Worm (Caenorhabditis elegans): ENCODE data around the gene sbt-1.

sbt-1 gene

ce11 chrV:20845524-20846208 is 17.0 kb upstream of the sbt-1 start, which contains the start of the genes F31D4.2 and fkb-6 (continued):
- TF ChIP-seq zag-1 (tag; optimal IDR thresholded peaks at IDR 0.05) (no peak), nhr-28 (tag; optimal IDR thresholded peaks at IDR 0.05) (no peak), lsy-2 (tag; optimal IDR thresholded peaks at IDR 0.05) (peak; percentile 96 to 99), blmp-1 (tag; optimal IDR thresholded peaks at IDR 0.05) (no peak), egl-13 (tag; optimal IDR thresholded peaks at IDR 0.05) (peak; percentile 49), ama-1 (optimal IDR thresholded peaks at IDR 0.05) (no peak), pag-3 (tag; optimal IDR thresholded peaks at IDR 0.05; ENCODE audit: borderline replicate concordance, insufficient read depth) (no peak), nhr-237 (tag; optimal IDR thresholded peaks at IDR 0.05) (peak; percentile 2), ceh-63 (GFP tag; optimal IDR thresholded peaks at IDR 0.05) (no peak), snu-23 (GFP tag; optimal IDR thresholded peaks at IDR 0.05) (peak; percentile 94), nhr-19 (GFP tag; conservative IDR thresholded peaks at IDR 0.05) (peak; percentile 84), C16A3.4 (tag; optimal IDR thresholded peaks at IDR 0.05) (peak; percentile 84), elt-3 (tag; optimal IDR thresholded peaks at IDR 0.05) (peak in 2 of 6 experiments; percentile 34 to 35), ceh-8 (GFP tag; optimal IDR thresholded peaks at IDR 0.05) (peak; percentile 20), unc-30 (tag; optimal IDR thresholded peaks at IDR 0.05) (no peak), efl-1 (optimal IDR thresholded peaks at IDR 0.05) (peak; percentile 68 to 70), efl-1 (GFP tag; optimal IDR thresholded peaks at IDR 0.05 in 1 of 2) (peak; percentile 70 to 95), aly-2 (tag; optimal IDR thresholded peaks at IDR 0.05) (no peak), nhr-47 (tag; optimal IDR thresholded peaks at IDR 0.05) (peak; percentile 88), nhr-20 (tag; optimal IDR thresholded peaks at IDR 0.05) (peak; percentile 85), elt-2 (tag; optimal IDR thresholded peaks at IDR 0.05) (peak; percentile 8), alr-1 (tag; optimal IDR thresholded peaks at IDR 0.05; ENCODE audit: borderline replicate concordance) (no peak), hlh-17 (GFP tag; optimal IDR thresholded peaks at IDR 0.05; ENCODE audit: borderline replicate concordance) (no peak), C34B4.2 (tag; optimal IDR thresholded peaks at IDR 0.05) (no peak), skn-1 (tag; optimal IDR thresholded peaks at IDR 0.05) (no peak), swsn-7 (tag; optimal IDR thresholded peaks at IDR 0.05) (peak; percentile 88), ceh-90 (tag; optimal IDR thresholded peaks at IDR 0.05) (peak; percentile 19), nhr-90 (tag; optimal IDR thresholded peaks at IDR 0.05; ENCODE audit: poor library complexity) (peak; percentile 73), nhr-84 (tag; optimal IDR thresholded peaks at IDR 0.05) (no peak), lin-39 (tag; optimal IDR thresholded peaks at IDR 0.05) (peak; percentile 7), zip-4 (GFP tag; optimal IDR thresholded peaks at IDR 0.05) (peak; percentile 52), lin-13 (GFP tag; optimal IDR thresholded peaks at IDR 0.05) (peak; percentile 66), nhr-71 (tag; optimal IDR thresholded peaks at IDR 0.05) (peak; percentile 89)

- TF ChIP-seq irx-1 (tag; optimal IDR thresholded peaks at IDR 0.05) = no peak
- TF ChIP-seq lin-39 (tag; optimal IDR thresholded peaks at IDR 0.05) = no peak
- no peak for TF ChIP-seq nhr-20 (tag; optimal IDR thresholded peaks at IDR 0.05)
- TF ChIP-seq efl-1 (optimal IDR thresholded peaks at IDR 0.05) = no peak
- no peak for TF ChIP-seq efl-1 (GFP tag; optimal IDR thresholded peaks at IDR 0.05 in 1 of 2)
- TF ChIP-seq unc-98 (GFP tag; IDR thresholded peaks at IDR 0.05) = no peak
- TF ChIP-seq hpl-2 (GFP tag; optimal IDR thresholded peaks at IDR 0.05) = no peak
- TF ChIP-seq ceh-63 (GFP tag; optimal IDR thresholded peaks at IDR 0.05) = no peak
These were observed 12.8 kb upstream of the sbt-1 start for ce11 chrV:20841484-20841883.

ce11 chrV:20838565-20838964 is 9.9 kb upstream of the sbt-1 start, which contains the start of gene exos-7:
exos-7 (plus strand) TSS chrV:20838865.
- TF ChIP-seq elt-3 (tag; optimal IDR thresholded peaks at IDR 0.05) (no peak), nhr-85 (tag) (peak; percentile 51)

ce11 chrV:20837765-20838164 is 9.1 kb upstream of the sbt-1 start, which contains the start of gene mrps-12:
mrps-12 (plus strand) TSS chrV:20838080.
- peak; percentile 12 to 37 for TF ChIP-seq efl-1 (optimal IDR thresholded peaks at IDR 0.05)
- TF ChIP-seq efl-1 (GFP tag; optimal IDR thresholded peaks at IDR 0.05 in 1 of 2) = peak in 1 of 2 experiments; percentile 29
- peak; percentile 14 for TF ChIP-seq lin-15B (tag; optimal IDR thresholded peaks at IDR 0.05)
- peak in 1 of 3 experiments; percentile 15 for TF ChIP-seq dpl-1 (GFP tag; optimal IDR thresholded peaks at IDR 0.05)
- TF ChIP-seq lsy-2 (tag; optimal IDR thresholded peaks at IDR 0.05) = peak; percentile 7 to 61
- no peak for TF ChIP-seq pax-3 (tag; optimal IDR thresholded peaks at IDR 0.05)
- peak; percentile 9 for TF ChIP-seq rnt-1 (tag; optimal IDR thresholded peaks at IDR 0.05)
- TF ChIP-seq unc-98 (GFP tag; IDR thresholded peaks at IDR 0.05) = no peak
- TF ChIP-seq lin-35 (GFP tag; optimal IDR thresholded peaks at IDR 0.05) = peak; percentile 17 to 42
- no peak for TF ChIP-seq isw-1 (GFP tag; IDR thresholded peaks at IDR 0.05)
- peak; percentile 35 for TF ChIP-seq nhr-71 (tag; optimal IDR thresholded peaks at IDR 0.05)

Measured in whole organism, L1 larva.